Worm (Caenorhabditis elegans) whole organism, late embryonic: Measurements from ENCODE around the gene str-86.

Experiments
- C08G9.2 ChIP-seq: sonication (generic microtip); optimal IDR thresholded peaks from 2 replicates; lab custom pipeline; 2016; ENCODE audit warnings: mild to moderate bottlenecking, missing genetic modification characterization, moderate library complexity, missing compliant biosample characterization
- C38D4.7 ChIP-seq: fragments of 200-800 bp; sonication (Bioruptor generic); optimal IDR thresholded peaks from 2 replicates; lab custom pipeline; 2018; ENCODE audit warnings: mild to moderate bottlenecking, missing genetic modification characterization, moderate library complexity, missing compliant biosample characterization
- F13H6.1 ChIP-seq: sonication (generic microtip); optimal IDR thresholded peaks from 2 replicates; lab custom pipeline; 2016; ENCODE audit warnings: missing genetic modification characterization, missing compliant biosample characterization
- K09A11.1 ChIP-seq: sonication (generic microtip); optimal IDR thresholded peaks from 2 replicates; lab custom pipeline; 2017; ENCODE audit warnings: antibody characterized with exemption, mild to moderate bottlenecking, missing genetic modification characterization, missing compliant biosample characterization; ENCODE audit not compliant: insufficient read depth
- ahr-1 ChIP-seq: sonication (generic microtip); optimal IDR thresholded peaks from 2 replicates; lab custom pipeline; 2016; ENCODE audit warnings: missing genetic modification characterization, missing compliant biosample characterization
- ceh-14 ChIP-seq: sonication (generic microtip); optimal IDR thresholded peaks from 2 replicates; lab custom pipeline; 2016; ENCODE audit warnings: missing genotype, missing genetic modification characterization, missing compliant biosample characterization
- ceh-18 ChIP-seq: sonication (generic microtip); optimal IDR thresholded peaks from 2 replicates; lab custom pipeline; 2016; ENCODE audit warnings: missing genetic modification characterization, missing compliant biosample characterization
- ceh-2 ChIP-seq: sonication (generic microtip); optimal IDR thresholded peaks from 2 replicates; lab custom pipeline; 2016; ENCODE audit warnings: missing genotype, missing genetic modification characterization, missing compliant biosample characterization
- ceh-22 ChIP-seq: sonication (generic microtip); optimal IDR thresholded peaks from 2 replicates; lab custom pipeline; 2017; ENCODE audit warnings: missing biosample characterization, missing genetic modification characterization
- ceh-24 ChIP-seq: sonication (generic microtip); optimal IDR thresholded peaks from 2 replicates; lab custom pipeline; 2016; ENCODE audit warnings: mild to moderate bottlenecking, missing genetic modification characterization, missing compliant biosample characterization
- ceh-30 ChIP-seq: fragments of 150-350 bp; optimal IDR thresholded peaks from 2 replicates; lab custom pipeline; 2014; ENCODE audit warnings: missing biosample characterization, missing genetic modification characterization
- ceh-31 ChIP-seq: sonication (generic microtip); optimal IDR thresholded peaks from 2 replicates; lab custom pipeline; 2016; ENCODE audit warnings: missing genetic modification characterization, missing compliant biosample characterization
- ceh-34 ChIP-seq: sonication (generic microtip); optimal IDR thresholded peaks from 2 replicates; lab custom pipeline; 2016; ENCODE audit warnings: mild to moderate bottlenecking, missing genetic modification characterization, missing compliant biosample characterization
- ceh-48 ChIP-seq: sonication (generic microtip); optimal IDR thresholded peaks from 2 replicates; lab custom pipeline; 2016; ENCODE audit warnings: missing genetic modification characterization, inconsistent platforms, missing compliant biosample characterization
- ceh-6 ChIP-seq: fragments of 200-800 bp; sonication (Bioruptor generic); optimal IDR thresholded peaks from 2 replicates; lab custom pipeline; 2018; ENCODE audit warnings: mild to moderate bottlenecking, missing genetic modification characterization, missing compliant biosample characterization
- dmd-4 ChIP-seq: sonication (generic microtip); optimal IDR thresholded peaks from 2 replicates; lab custom pipeline; 2016; ENCODE audit warnings: borderline replicate concordance, missing genetic modification characterization, missing compliant biosample characterization
- dve-1 ChIP-seq: sonication (generic microtip); optimal IDR thresholded peaks from 2 replicates; lab custom pipeline; 2017; ENCODE audit warnings: antibody characterized with exemption, mild to moderate bottlenecking, missing genetic modification characterization, missing compliant biosample characterization
- elt-4 ChIP-seq: sonication (generic microtip); optimal IDR thresholded peaks from 2 replicates; lab custom pipeline; 2016; ENCODE audit warnings: missing genetic modification characterization, missing compliant biosample characterization
- ets-4 ChIP-seq: sonication (generic microtip); optimal IDR thresholded peaks from 2 replicates; lab custom pipeline; 2016; ENCODE audit warnings: missing genetic modification characterization, missing compliant biosample characterization
- eyg-1 ChIP-seq: sonication (generic microtip); optimal IDR thresholded peaks from 2 replicates; lab custom pipeline; 2016; ENCODE audit warnings: missing genotype, missing genetic modification characterization, missing compliant biosample characterization
- fax-1 ChIP-seq: sonication (generic microtip); optimal IDR thresholded peaks from 2 replicates; lab custom pipeline; 2016; ENCODE audit warnings: missing genotype, missing genetic modification characterization, missing compliant biosample characterization
- fkh-10 ChIP-seq: fragments of 150-350 bp; optimal IDR thresholded peaks from 2 replicates; lab custom pipeline; 2014; ENCODE audit warnings: missing biosample characterization, missing genetic modification reagents, missing genetic modification characterization
- fkh-6 ChIP-seq: sonication (generic microtip); optimal IDR thresholded peaks from 2 replicates; lab custom pipeline; 2016; ENCODE audit warnings: missing genetic modification characterization, missing compliant biosample characterization
- gmeb-2 ChIP-seq: sonication (generic microtip); optimal IDR thresholded peaks from 2 replicates; lab custom pipeline; 2016; ENCODE audit warnings: missing genetic modification characterization, inconsistent platforms, missing compliant biosample characterization
- hlh-15 ChIP-seq: sonication (generic microtip); optimal IDR thresholded peaks from 2 replicates; lab custom pipeline; 2016; ENCODE audit warnings: missing genetic modification characterization, missing compliant biosample characterization
- hlh-30 ChIP-seq: sonication (generic microtip); optimal IDR thresholded peaks from 2 replicates; lab custom pipeline; 2017; ENCODE audit warnings: antibody characterized with exemption, missing genetic modification characterization, missing compliant biosample characterization; ENCODE audit not compliant: insufficient read depth
- hlh-6 ChIP-seq: sonication (generic microtip); optimal IDR thresholded peaks from 2 replicates; lab custom pipeline; 2016; ENCODE audit warnings: missing genotype, missing genetic modification characterization, missing compliant biosample characterization
- hlh-8 ChIP-seq: sonication (generic microtip); optimal IDR thresholded peaks from 2 replicates; lab custom pipeline; 2016; ENCODE audit warnings: missing genotype, missing genetic modification characterization, missing compliant biosample characterization
- mec-3 ChIP-seq: sonication (generic microtip); optimal IDR thresholded peaks from 2 replicates; lab custom pipeline; 2016; ENCODE audit warnings: borderline replicate concordance, missing genetic modification characterization, missing compliant biosample characterization
- nfya-1 ChIP-seq: sonication (generic microtip); optimal IDR thresholded peaks from 2 replicates; lab custom pipeline; 2017; ENCODE audit warnings: missing genetic modification characterization, mild to moderate bottlenecking, missing compliant biosample characterization, antibody characterized with exemption, moderate library complexity
- nhr-11 ChIP-seq: fragments of 150-350 bp; optimal IDR thresholded peaks from 2 replicates; lab custom pipeline; 2014; ENCODE audit warnings: missing biosample characterization, missing genetic modification characterization
- nhr-232 ChIP-seq: sonication (generic microtip); optimal IDR thresholded peaks from 2 replicates; lab custom pipeline; 2016; ENCODE audit warnings: missing genetic modification characterization, missing compliant biosample characterization
- pat-9 ChIP-seq: fragments of 200-800 bp; sonication (Bioruptor generic); optimal IDR thresholded peaks from 2 replicates; lab custom pipeline; 2018; ENCODE audit warnings: mild to moderate bottlenecking, missing genetic modification characterization, moderate library complexity, missing compliant biosample characterization
- pax-1 ChIP-seq: fragments of 150-350 bp; optimal IDR thresholded peaks from 2 replicates; lab custom pipeline; 2014; ENCODE audit warnings: missing biosample characterization, missing genetic modification characterization
- pha-4 ChIP-seq: fragments of 150-350 bp; optimal IDR thresholded peaks from 2 replicates; lab custom pipeline; 2018; ENCODE audit warnings: missing biosample characterization, missing genetic modification reagents, missing genetic modification characterization
- pros-1 ChIP-seq: fragments of 150-350 bp; optimal IDR thresholded peaks from 2 replicates; lab custom pipeline; 2014; ENCODE audit warnings: missing biosample characterization, missing genetic modification reagents, missing genetic modification characterization
- rnt-1 ChIP-seq: sonication (generic microtip); optimal IDR thresholded peaks from 2 replicates; lab custom pipeline; 2016; ENCODE audit warnings: missing genetic modification characterization, missing compliant biosample characterization
- sox-4 ChIP-seq: sonication (generic microtip); optimal IDR thresholded peaks from 2 replicates; lab custom pipeline; 2017; ENCODE audit warnings: mild to moderate bottlenecking, missing genetic modification characterization, inconsistent platforms, missing compliant biosample characterization
- syd-9 ChIP-seq: sonication (generic microtip); optimal IDR thresholded peaks from 2 replicates; lab custom pipeline; 2016; ENCODE audit warnings: mild to moderate bottlenecking, missing genetic modification characterization, moderate library complexity, missing compliant biosample characterization
- ttx-3 ChIP-seq: sonication (generic microtip); optimal IDR thresholded peaks from 2 replicates; lab custom pipeline; 2016; ENCODE audit warnings: missing genetic modification reagents, missing genetic modification characterization, missing compliant biosample characterization
- unc-86 ChIP-seq: sonication (generic microtip); optimal IDR thresholded peaks from 2 replicates; lab custom pipeline; 2016; ENCODE audit warnings: missing genetic modification characterization, missing compliant biosample characterization
- zip-5 ChIP-seq: sonication (generic microtip); optimal IDR thresholded peaks from 2 replicates; lab custom pipeline; 2016; ENCODE audit warnings: missing genetic modification characterization, missing compliant biosample characterization
- ztf-16 ChIP-seq: sonication (generic microtip); optimal IDR thresholded peaks from 2 replicates; lab custom pipeline; 2017; ENCODE audit warnings: missing genetic modification characterization, missing compliant biosample characterization

The str-86 gene

ce11 chrV:9013765-9014164, 30.3 kb upstream of the str-86 start, which contains the start of gene srh-201:
Gene srh-201, minus strand, starts transcription at chrV:9013865.
- TF ChIP-seq ceh-34 (tag; lab: Kevin White, UChicago): no peak
- TF ChIP-seq pros-1 (tag; lab: Kevin White, UChicago): no peak
- no peak for TF ChIP-seq ets-4 (tag; lab: Kevin White, UChicago)
- TF ChIP-seq unc-86 (tag; lab: Kevin White, UChicago): no peak
- no peak for TF ChIP-seq hlh-15 (tag; lab: Kevin White, UChicago)
- TF ChIP-seq C38D4.7 (GFP tag; lab: Kevin White, UChicago): no peak
- TF ChIP-seq ceh-6 (GFP tag; lab: Kevin White, UChicago): no peak
- no peak for TF ChIP-seq syd-9
- no peak for TF ChIP-seq fax-1
- TF ChIP-seq ceh-22 (tag; lab: Kevin White, UChicago): no peak

- TF ChIP-seq elt-4 (tag; lab: Kevin White, UChicago) (no peak), ztf-16 (tag; lab: Kevin White, UChicago) (no peak), ceh-22 (tag; lab: Kevin White, UChicago) (no peak), fax-1 (no peak), hlh-8 (no peak), ceh-24 (tag; lab: Kevin White, UChicago) (no peak), ceh-18 (tag; lab: Kevin White, UChicago) (no peak), C08G9.2 (no peak), K09A11.1 (tag; lab: Kevin White, UChicago) (no peak), ceh-2 (tag; lab: Kevin White, UChicago) (no peak), ceh-6 (GFP tag; lab: Kevin White, UChicago) (no peak), ets-4 (tag; lab: Kevin White, UChicago) (no peak), ahr-1 (tag; lab: Kevin White, UChicago) (no peak), pha-4 (tag; lab: Kevin White, UChicago) (no peak), hlh-30 (tag; lab: Kevin White, UChicago) (no peak)
These were observed 25.7 kb upstream of the str-86 start, which contains the start of gene srx-2 for ce11 chrV:9009175-9009574. Gene srx-2, plus strand, starts transcription at chrV:9009475.

- TF ChIP-seq ttx-3 (tag; lab: Kevin White, UChicago): no peak
- no peak for TF ChIP-seq zip-5 (tag; lab: Kevin White, UChicago)
- no peak for TF ChIP-seq mec-3 (tag; lab: Kevin White, UChicago)
- TF ChIP-seq ceh-14 (tag; lab: Kevin White, UChicago): no peak
- no peak for TF ChIP-seq pat-9 (tag; lab: Kevin White, UChicago)
- TF ChIP-seq nhr-232 (tag; lab: Kevin White, UChicago): no peak
- no peak for TF ChIP-seq ceh-34 (tag; lab: Kevin White, UChicago)
- no peak for TF ChIP-seq ceh-22 (tag; lab: Kevin White, UChicago)
- TF ChIP-seq nhr-11 (tag; lab: Kevin White, UChicago): no peak
- TF ChIP-seq F13H6.1 (tag; lab: Kevin White, UChicago): no peak
- no peak for TF ChIP-seq pax-1
- TF ChIP-seq dve-1 (tag; lab: Kevin White, UChicago): no peak
- TF ChIP-seq ahr-1 (tag; lab: Kevin White, UChicago): no peak
- no peak for TF ChIP-seq nfya-1 (tag; lab: Kevin White, UChicago)
- no peak for TF ChIP-seq ceh-2 (tag; lab: Kevin White, UChicago)
- TF ChIP-seq fax-1: no peak
- TF ChIP-seq, all 69 proteins: peak for 0
These were observed 21.7 kb upstream of the str-86 start, which contains the start of gene srx-3 for ce11 chrV:9005243-9005642. Gene srx-3, plus strand, starts transcription at chrV:9005543.

- TF ChIP-seq mec-3 (tag; lab: Kevin White, UChicago) (no peak), ztf-16 (tag; lab: Kevin White, UChicago) (no peak), eyg-1 (tag; lab: Kevin White, UChicago) (no peak), pax-1 (no peak), hlh-30 (tag; lab: Kevin White, UChicago) (no peak), elt-4 (tag; lab: Kevin White, UChicago) (no peak), rnt-1 (tag; lab: Kevin White, UChicago) (no peak), gmeb-2 (tag; lab: Kevin White, UChicago) (no peak), hlh-6 (tag; lab: Kevin White, UChicago) (no peak), sox-4 (tag; lab: Kevin White, UChicago) (no peak), dmd-4 (tag; lab: Kevin White, UChicago) (no peak), nhr-232 (tag; lab: Kevin White, UChicago) (no peak), fkh-6 (tag; lab: Kevin White, UChicago) (no peak), ceh-18 (tag; lab: Kevin White, UChicago) (no peak), zip-5 (tag; lab: Kevin White, UChicago) (no peak), ceh-14 (tag; lab: Kevin White, UChicago) (no peak), fkh-10 (no peak), ceh-30 (no peak), ceh-31 (tag; lab: Kevin White, UChicago) (no peak), ceh-48 (no peak)
These were observed 19.8 kb upstream of the str-86 start, which contains the start of gene srx-1 for ce11 chrV:9003291-9003690. Gene srx-1, plus strand, starts transcription at chrV:9003672.
